Worm (Caenorhabditis elegans): Measurements from ENCODE around the gene C07B5.4.

DNA sequence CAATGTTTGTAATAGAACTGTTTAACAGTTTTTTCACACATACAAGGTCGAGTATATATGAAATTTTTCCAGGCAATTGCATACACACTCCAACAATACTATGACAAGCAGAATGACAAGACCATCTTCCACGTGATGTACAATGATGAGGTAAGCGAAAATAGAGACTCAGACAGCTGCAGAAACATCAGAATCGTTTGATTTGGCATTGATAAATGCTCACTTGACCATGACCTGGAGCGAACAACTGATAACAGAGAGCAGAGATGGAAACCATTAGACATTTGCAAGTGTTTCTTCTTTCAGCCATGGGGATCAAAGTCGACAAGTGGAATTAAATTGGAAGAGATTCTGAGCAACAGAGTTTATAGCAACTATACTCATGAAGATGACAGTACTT lies 11.0 kb downstream of the C07B5.4 start:
- TF ChIP-seq pha-4 (tag; optimal IDR thresholded peaks at IDR 0.05): peak; percentile 36
- TF ChIP-seq ceh-9 (tag; optimal IDR thresholded peaks at IDR 0.05): no peak
- no peak for TF ChIP-seq unc-62 (GFP tag; optimal IDR thresholded peaks at IDR 0.05)
- no peak for TF ChIP-seq ceh-28 (tag; optimal IDR thresholded peaks at IDR 0.05)
- no peak for TF ChIP-seq nhr-11 (tag; optimal IDR thresholded peaks at IDR 0.05)
- TF ChIP-seq ama-1 (optimal IDR thresholded peaks at IDR 0.05): no peak
- no peak for TF ChIP-seq ceh-82 (tag; optimal IDR thresholded peaks at IDR 0.05)
